Fruit fly (Drosophila melanogaster) whole organism, prepupa: ENCODE data around the gene CG33120.

ENCODE experiments used
- CG11902 ChIP-seq: fragments of 200-800 bp; sonication (Bioruptor generic); optimal IDR thresholded peaks from 3 replicates; lab custom pipeline; 2016; ENCODE audit warnings: missing biosample characterization, missing genetic modification characterization
- CG1621 ChIP-seq: fragments of 200-800 bp; sonication (Bioruptor generic); optimal IDR thresholded peaks from 3 replicates; lab custom pipeline; 2018; ENCODE audit warnings: missing biosample characterization, mild to moderate bottlenecking, missing genetic modification characterization
- OdsH ChIP-seq: fragments of 200-800 bp; sonication (Bioruptor generic); optimal IDR thresholded peaks from 3 replicates; lab custom pipeline; 2016; ENCODE audit warnings: missing biosample characterization, missing genetic modification characterization
- lz ChIP-seq: fragments of 200-800 bp; sonication (Bioruptor generic); optimal IDR thresholded peaks from 3 replicates; lab custom pipeline; 2016; ENCODE audit warnings: missing biosample characterization, missing genetic modification characterization

dm6 chr2L:18812755-18813154, 31.6 kb downstream of the CG33120 start:
- TF ChIP-seq CG11902 (GFP tag; lab: Kevin White, UChicago) (no peak), OdsH (no peak), CG1621 (tag; lab: Kevin White, UChicago) (no peak), lz (GFP tag; lab: Kevin White, UChicago) (no peak)
